Fruit fly (Drosophila melanogaster): ENCODE data around the gene CG17027.

The CG17027 gene

dm6 chr3L:16024276-16025019 is 44.5 kb downstream of the CG17027 start:
- TF ChIP-seq CG8478 (optimal IDR thresholded peaks at IDR 0.05), result no peak
- TF ChIP-seq CTCF (optimal IDR thresholded peaks at IDR 0.05), result no peak

- no peak for TF ChIP-seq CTCF (optimal IDR thresholded peaks at IDR 0.05)
- TF ChIP-seq CG8478 (optimal IDR thresholded peaks at IDR 0.05), result no peak
Measured at dm6 chr3L:16025020-16025680, 45.2 kb downstream of the CG17027 start.

- no peak for TF ChIP-seq CTCF (optimal IDR thresholded peaks at IDR 0.05)
- TF ChIP-seq CG8478 (optimal IDR thresholded peaks at IDR 0.05), result no peak
Measured at dm6 chr3L:16026065-16026789, 46.3 kb downstream of the CG17027 start.

DNA sequence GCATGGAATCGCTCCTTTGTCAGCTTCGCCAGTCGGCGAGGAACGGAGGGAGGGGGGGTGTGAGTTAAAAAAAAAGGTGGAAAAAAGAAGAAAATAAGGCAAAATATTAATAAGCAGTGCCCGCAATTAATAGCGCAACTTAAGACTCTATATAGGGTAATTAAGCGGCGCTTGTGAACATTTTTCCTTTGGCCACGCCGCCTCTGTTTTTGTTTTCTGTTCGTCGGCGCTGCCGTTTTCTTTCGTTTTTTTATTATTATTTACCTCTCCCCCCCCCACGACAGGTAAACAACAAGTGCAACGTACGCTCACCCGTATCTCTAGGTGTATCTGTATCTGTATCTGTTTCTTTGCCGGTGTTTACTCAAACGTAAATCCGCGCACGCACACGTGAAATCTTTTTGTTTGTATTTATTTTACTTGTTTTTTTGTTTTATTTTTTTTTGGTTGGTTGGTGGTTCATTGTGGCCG is 47.3 kb downstream of the CG17027 start:
- TF ChIP-seq CG8478 (optimal IDR thresholded peaks at IDR 0.05) (no peak), CTCF (optimal IDR thresholded peaks at IDR 0.05) (no peak)

- no peak for TF ChIP-seq CTCF (optimal IDR thresholded peaks at IDR 0.05)
- TF ChIP-seq CG8478 (optimal IDR thresholded peaks at IDR 0.05), result no peak
Measured at dm6 chr3L:16028924-16029323, 49.0 kb downstream of the CG17027 start.
